Fruit fly (Drosophila melanogaster) whole organism, embryonic: ENCODE data around the gene Mondo.

Experiments used
- CG10267 ChIP-seq: fragments of 200-800 bp; sonication (Bioruptor generic); optimal IDR thresholded peaks from 2 replicates; lab custom pipeline; 2018; ENCODE audit warnings: missing biosample characterization, mild to moderate bottlenecking, missing genetic modification characterization, moderate library complexity
- CG11398 ChIP-seq: fragments of 200-800 bp; sonication (Bioruptor generic); optimal IDR thresholded peaks from 2 replicates; lab custom pipeline; 2016; ENCODE audit warnings: missing biosample characterization, missing genetic modification characterization
- CG12769 ChIP-seq: fragments of 200-800 bp; sonication (Bioruptor generic); optimal IDR thresholded peaks from 2 replicates; lab custom pipeline; 2019; ENCODE audit warnings: missing biosample characterization, mild to moderate bottlenecking, missing genetic modification characterization, moderate library complexity
- CG13624 ChIP-seq: fragments of 200-800 bp; sonication (Bioruptor generic); optimal IDR thresholded peaks from 2 replicates; lab custom pipeline; 2016; ENCODE audit warnings: missing biosample characterization, missing genetic modification characterization
- CG2116 ChIP-seq: fragments of 200-800 bp; sonication (Bioruptor generic); optimal IDR thresholded peaks from 3 replicates; lab custom pipeline; 2018; ENCODE audit warnings: missing biosample characterization, mild to moderate bottlenecking, missing genetic modification characterization
- CG9609 ChIP-seq: fragments of 200-800 bp; sonication (Bioruptor generic); optimal IDR thresholded peaks from 3 replicates; lab custom pipeline; 2016; ENCODE audit warnings: missing biosample characterization, missing genetic modification characterization
- Camta ChIP-seq: fragments of 200-800 bp; sonication (Bioruptor generic); optimal IDR thresholded peaks from 2 replicates; lab custom pipeline; 2016; ENCODE audit warnings: missing biosample characterization, missing genetic modification characterization
- chn ChIP-seq: fragments of 200-800 bp; sonication (Bioruptor generic); optimal IDR thresholded peaks from 2 replicates; lab custom pipeline; 2016; ENCODE audit warnings: missing biosample characterization, missing genetic modification characterization
- dysf ChIP-seq: fragments of 200-800 bp; sonication (Bioruptor generic); IDR thresholded peaks from 3 replicates; pipeline ENCODE4 v1.3.6; 2022; ENCODE audit warnings: missing biosample characterization, missing genetic modification characterization
- fd64A ChIP-seq: fragments of 200-800 bp; sonication (Bioruptor generic); optimal IDR thresholded peaks from 3 replicates; lab custom pipeline; 2018; ENCODE audit warnings: missing biosample characterization, mild to moderate bottlenecking, missing genetic modification characterization
- oc ChIP-seq: fragments of 200-800 bp; sonication (Bioruptor generic); optimal IDR thresholded peaks from 2 replicates; lab custom pipeline; 2018; ENCODE audit warnings: missing biosample characterization, mild to moderate bottlenecking, missing genetic modification characterization, moderate library complexity
- sr ChIP-seq: fragments of 200-800 bp; sonication (Bioruptor generic); IDR thresholded peaks from 3 replicates; pipeline ENCODE4 v1.3.6; 2022; ENCODE audit warnings: missing biosample characterization, missing genetic modification characterization
- unpg ChIP-seq: fragments of 200-800 bp; sonication (Bioruptor generic); optimal IDR thresholded peaks from 3 replicates; lab custom pipeline; 2018; ENCODE audit warnings: missing biosample characterization, mild to moderate bottlenecking, missing genetic modification characterization, moderate library complexity
- zfh1 ChIP-seq: fragments of 200-800 bp; sonication (Bioruptor generic); IDR thresholded peaks from 3 replicates; pipeline ENCODE4 v1.3.6; 2022; ENCODE audit warnings: missing biosample characterization, missing genetic modification characterization

- TF ChIP-seq CG9609 (GFP tag; lab: Kevin White, UChicago), result no peak
- peak; percentile 30 for TF ChIP-seq CG12769 (tag; lab: Kevin White, UChicago)
- peak; percentile 25 for TF ChIP-seq oc (tag; lab: Kevin White, UChicago)
- no peak for TF ChIP-seq chn (GFP tag; lab: Kevin White, UChicago)
- TF ChIP-seq CG13624, result no peak
- TF ChIP-seq fd64A, result no peak
- no peak for TF ChIP-seq Camta
- TF ChIP-seq unpg (GFP tag; lab: Kevin White, UChicago), result no peak
- no peak for TF ChIP-seq zfh1 (GFP tag; lab: Robert Waterston, UW)
- TF ChIP-seq CG11398 (GFP tag; lab: Kevin White, UChicago), result no peak
- TF ChIP-seq CG10267 (tag; lab: Kevin White, UChicago), result no peak
- no peak for TF ChIP-seq sr (GFP tag; lab: Robert Waterston, UW)
- TF ChIP-seq dysf (GFP tag; lab: Robert Waterston, UW), result no peak
- no peak for TF ChIP-seq CG2116
Measured at dm6 chr2L:21312831-21313437, 3.1 kb upstream of the Mondo start.
